Worm (Caenorhabditis elegans): Measurements from ENCODE around the gene C30F2.5.

The C30F2.5 gene

DNA sequence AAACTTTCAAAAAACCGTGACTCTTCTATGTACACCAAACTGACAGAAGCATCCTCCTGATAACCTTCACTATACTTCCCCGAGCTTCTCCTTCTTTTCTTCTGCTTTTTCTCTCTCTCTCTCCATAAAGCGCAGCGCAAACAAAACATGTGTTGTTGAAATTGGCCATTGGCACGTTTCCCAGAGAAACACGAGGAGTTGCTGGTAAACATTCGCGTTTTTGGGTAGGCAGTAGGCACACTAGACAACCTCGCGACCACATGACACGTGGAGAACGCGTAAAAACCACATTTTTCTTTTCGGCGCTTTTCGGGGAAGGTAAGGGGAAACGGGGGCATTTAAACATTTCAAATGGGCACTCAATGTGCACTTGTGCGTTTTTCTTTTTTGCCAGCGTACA, 36.6 kb downstream of the C30F2.5 start (continued):
- TF ChIP-seq snpc-4 (GFP tag; optimal IDR thresholded peaks at IDR 0.05) (no peak), snpc-4 (tag; optimal IDR thresholded peaks at IDR 0.05) (peak in 1 of 4 experiments; percentile 34), tbp1 (GFP tag; optimal IDR thresholded peaks at IDR 0.05) (peak; percentile 24), B0336.3 (GFP tag; IDR thresholded peaks at IDR 0.05) (peak; percentile 62; the same call in 1 of the 2 replicates), T07F8.4 (tag; optimal IDR thresholded peaks at IDR 0.05) (no peak), gei-17 (GFP tag; optimal IDR thresholded peaks at IDR 0.05) (no peak), aptf-2 (GFP tag; conservative IDR thresholded peaks at IDR 0.05) (no peak), zim-3 (tag; optimal IDR thresholded peaks at IDR 0.05) (no peak), cebp-1 (GFP tag; IDR thresholded peaks at IDR 0.05) (no peak; the same call in 1 of the 2 replicates), cebp-1 (tag; optimal IDR thresholded peaks at IDR 0.05) (peak; percentile 75), hmg-1.2 (GFP tag; IDR thresholded peaks at IDR 0.05) (peak; percentile 29; the same call in 1 of the 2 replicates), let-607 (tag; optimal IDR thresholded peaks at IDR 0.05) (peak in 1 of 2 experiments; percentile 27), ets-4 (GFP tag; optimal IDR thresholded peaks at IDR 0.05) (peak; percentile 69), B0019.2 (GFP tag; conservative IDR thresholded peaks at IDR 0.05) (0 out of 2 replicates have a peak, but pooled peaks have one; percentile 17), ceh-40 (GFP tag; IDR thresholded peaks at IDR 0.05) (no peak), Y67H2A.10 (GFP tag; conservative IDR thresholded peaks at IDR 0.05) (no peak)

- TF ChIP-seq cebp-1 (GFP tag; IDR thresholded peaks at IDR 0.05) (peak; percentile 59; the same call in 1 of the 2 replicates), cebp-1 (tag; optimal IDR thresholded peaks at IDR 0.05) (peak; percentile 87), akir-1 (GFP tag; optimal IDR thresholded peaks at IDR 0.05) (no peak), K11D2.4 (GFP tag; IDR thresholded peaks at IDR 0.05) (peak; percentile 43; the same call in 1 of the 2 replicates), attf-5 (GFP tag; optimal IDR thresholded peaks at IDR 0.05) (peak; percentile 4), F57A8.1 (GFP tag; optimal IDR thresholded peaks at IDR 0.05) (no peak), dpl-1 (GFP tag; optimal IDR thresholded peaks at IDR 0.05) (no peak), unc-130 (GFP tag; optimal IDR thresholded peaks at IDR 0.05) (no peak), lin-40 (tag; optimal IDR thresholded peaks at IDR 0.05) (no peak), zfh-2 (GFP tag; conservative IDR thresholded peaks at IDR 0.05) (peak; percentile 88), tbp1 (GFP tag; optimal IDR thresholded peaks at IDR 0.05) (no peak), T26A5.8 (tag; optimal IDR thresholded peaks at IDR 0.05) (no peak), F52B5.7 (tag; optimal IDR thresholded peaks at IDR 0.05) (no peak), madf-8 (GFP tag; conservative IDR thresholded peaks at IDR 0.05) (no peak), D2030.7 (GFP tag; IDR thresholded peaks at IDR 0.05) (no peak), Y67H2A.10 (GFP tag; conservative IDR thresholded peaks at IDR 0.05) (no peak), F49E8.2 (tag; optimal IDR thresholded peaks at IDR 0.05; ENCODE audit: insufficient read depth) (no peak), hmg-1.2 (GFP tag; IDR thresholded peaks at IDR 0.05) (peak; percentile 36; the same call in 1 of the 2 replicates), lsl-1 (GFP tag; optimal IDR thresholded peaks at IDR 0.05) (no peak), C17E4.6 (GFP tag; IDR thresholded peaks at IDR 0.05) (no peak), atf-7 (tag; optimal IDR thresholded peaks at IDR 0.05) (no peak), egl-18 (GFP tag; IDR thresholded peaks at IDR 0.05) (no peak), ceh-27 (GFP tag; optimal IDR thresholded peaks at IDR 0.05) (peak; percentile 10), mcd-1 (GFP tag; IDR thresholded peaks at IDR 0.05) (0 out of 2 replicates have a peak, but pooled peaks have one; percentile 8), ztf-22 (GFP tag; optimal IDR thresholded peaks at IDR 0.05) (no peak)
Observed at ce11 chrX:16133815-16134214, 39.3 kb downstream of the C30F2.5 start.

- no peak for TF ChIP-seq lsy-27 (tag; optimal IDR thresholded peaks at IDR 0.05; ENCODE audit: borderline replicate concordance, insufficient read depth)
- TF ChIP-seq snpc-4 (GFP tag; optimal IDR thresholded peaks at IDR 0.05) = no peak
- no peak for TF ChIP-seq snpc-4 (tag; optimal IDR thresholded peaks at IDR 0.05)
- TF ChIP-seq Y79H2A.3 (GFP tag; conservative IDR thresholded peaks at IDR 0.05) = no peak
- TF ChIP-seq F57A8.1 (GFP tag; optimal IDR thresholded peaks at IDR 0.05) = no peak
- TF ChIP-seq ceh-58 (GFP tag; IDR thresholded peaks at IDR 0.05) = no peak
- TF ChIP-seq attf-5 (GFP tag; optimal IDR thresholded peaks at IDR 0.05) = no peak
- TF ChIP-seq him-1 (tag; optimal IDR thresholded peaks at IDR 0.05) = no peak
- TF ChIP-seq ZK185.1 (tag; optimal IDR thresholded peaks at IDR 0.05; ENCODE audit: poor library complexity, severe bottlenecking) = no peak
- no peak for TF ChIP-seq cebp-1 (GFP tag; IDR thresholded peaks at IDR 0.05)
- TF ChIP-seq cebp-1 (tag; optimal IDR thresholded peaks at IDR 0.05) = no peak
- TF ChIP-seq ztf-18 (tag; optimal IDR thresholded peaks at IDR 0.05) = no peak
- no peak for TF ChIP-seq aptf-3 (GFP tag; IDR thresholded peaks at IDR 0.05)
- TF ChIP-seq nhr-27 (tag; optimal IDR thresholded peaks at IDR 0.05) = no peak
Observed at ce11 chrX:16140822-16141221, 46.4 kb downstream of the C30F2.5 start.

Measured in whole organism, young adult.